Fruit fly (Drosophila melanogaster) whole organism, embryonic: ENCODE results near the gene Dh31.

Experiments
- ATbp ChIP-seq: fragments of 200-800 bp; sonication (Bioruptor generic); optimal IDR thresholded peaks from 2 replicates; lab custom pipeline; 2017; ENCODE audit warnings: missing biosample characterization, mild to moderate bottlenecking, missing genetic modification characterization, missing genetic modification reagents
- B-H1 ChIP-seq: fragments of 200-800 bp; sonication (Bioruptor generic); IDR thresholded peaks from 3 replicates; pipeline ENCODE4 v1.3.6; 2022; ENCODE audit warnings: missing biosample characterization, missing genetic modification characterization
- CG10209 ChIP-seq: fragments of 200-800 bp; sonication (Bioruptor generic); optimal IDR thresholded peaks from 3 replicates; lab custom pipeline; 2017; ENCODE audit warnings: missing biosample characterization, mild to moderate bottlenecking, missing genetic modification characterization, missing genetic modification reagents
- CG10366 ChIP-seq: fragments of 200-800 bp; sonication (Bioruptor generic); IDR thresholded peaks from 2 replicates; pipeline ENCODE4 v1.3.6; 2022; ENCODE audit warnings: missing biosample characterization, missing genetic modification characterization
- CG10543 ChIP-seq: fragments of 200-800 bp; sonication (Bioruptor generic); optimal IDR thresholded peaks from 3 replicates; lab custom pipeline; 2017; ENCODE audit warnings: missing biosample characterization, mild to moderate bottlenecking, missing genetic modification characterization, moderate library complexity
- CG10979 ChIP-seq: fragments of 200-800 bp; sonication (Bioruptor generic); optimal IDR thresholded peaks from 2 replicates; lab custom pipeline; 2018; ENCODE audit warnings: missing biosample characterization, mild to moderate bottlenecking, missing genetic modification characterization, moderate library complexity
- CG11560 ChIP-seq: fragments of 200-800 bp; sonication (Bioruptor generic); IDR thresholded peaks from 3 replicates; pipeline ENCODE4 v1.3.6; 2022; ENCODE audit warnings: missing biosample characterization, missing genetic modification characterization
- CG12659 ChIP-seq: fragments of 200-800 bp; sonication (Bioruptor generic); optimal IDR thresholded peaks from 3 replicates; lab custom pipeline; 2017; ENCODE audit warnings: mild to moderate bottlenecking, missing biosample characterization, missing genetic modification reagents, missing genetic modification characterization
- CG14667 ChIP-seq: fragments of 200-800 bp; sonication (Bioruptor generic); IDR thresholded peaks from 2 replicates; pipeline ENCODE4 v1.3.6; 2022; ENCODE audit warnings: missing biosample characterization, missing genetic modification characterization
- CG2889 ChIP-seq: fragments of 200-800 bp; sonication (Bioruptor generic); IDR thresholded peaks from 3 replicates; pipeline ENCODE4 v1.3.6; 2022; ENCODE audit warnings: missing biosample characterization, missing genetic modification characterization
- CG30431 ChIP-seq: fragments of 200-800 bp; sonication (Bioruptor generic); optimal IDR thresholded peaks from 2 replicates; lab custom pipeline; 2017; ENCODE audit warnings: missing biosample characterization, missing genetic modification characterization
- CG31441 ChIP-seq: fragments of 200-800 bp; sonication (Bioruptor generic); IDR thresholded peaks from 2 replicates; pipeline ENCODE4 v1.3.6; 2022; ENCODE audit warnings: missing biosample characterization, missing genetic modification characterization
- CG3847 ChIP-seq: fragments of 200-800 bp; sonication (Bioruptor generic); IDR thresholded peaks from 2 replicates; pipeline ENCODE4 v1.3.6; 2022; ENCODE audit warnings: missing biosample characterization, missing genetic modification characterization
- CG4328 ChIP-seq: fragments of 200-800 bp; sonication (Bioruptor generic); optimal IDR thresholded peaks from 3 replicates; lab custom pipeline; 2017; ENCODE audit warnings: missing biosample characterization, missing genetic modification reagents, missing genetic modification characterization
- CG5953 ChIP-seq: fragments of 200-800 bp; sonication (Bioruptor generic); IDR thresholded peaks from 2 replicates; pipeline ENCODE4 v1.3.6; 2022; ENCODE audit warnings: missing biosample characterization, missing genetic modification characterization
- CG6689 ChIP-seq: fragments of 200-800 bp; sonication (Bioruptor generic); IDR thresholded peaks from 2 replicates; pipeline ENCODE4 v1.3.6; 2022; ENCODE audit warnings: missing biosample characterization, missing genetic modification characterization
- CG7271 ChIP-seq: fragments of 200-800 bp; sonication (Bioruptor generic); optimal IDR thresholded peaks from 2 replicates; lab custom pipeline; 2018; ENCODE audit warnings: missing biosample characterization, mild to moderate bottlenecking, missing genetic modification characterization, moderate library complexity
- CG7928 ChIP-seq: fragments of 200-800 bp; sonication (Bioruptor generic); optimal IDR thresholded peaks from 2 replicates; lab custom pipeline; 2017; ENCODE audit warnings: missing biosample characterization, mild to moderate bottlenecking, missing genetic modification characterization
- CG7963 ChIP-seq: fragments of 200-800 bp; sonication (Bioruptor generic); IDR thresholded peaks from 3 replicates; pipeline ENCODE4 v1.3.6; 2022; ENCODE audit warnings: missing biosample characterization, missing genetic modification characterization; ENCODE audit not compliant: partially characterized antibody
- CG8359 ChIP-seq: fragments of 200-800 bp; sonication (Bioruptor generic); optimal IDR thresholded peaks from 2 replicates; lab custom pipeline; 2017; ENCODE audit warnings: missing biosample characterization, mild to moderate bottlenecking, missing genetic modification characterization, borderline replicate concordance
- Dad ChIP-seq: fragments of 200-800 bp; sonication (Bioruptor generic); optimal IDR thresholded peaks from 3 replicates; lab custom pipeline; 2016; ENCODE audit warnings: missing biosample characterization, missing genetic modification characterization
- Doc3 ChIP-seq: fragments of 200-800 bp; sonication (Bioruptor generic); IDR thresholded peaks from 3 replicates; pipeline ENCODE4 v1.3.6; 2022; ENCODE audit warnings: missing biosample characterization, missing genetic modification characterization; ENCODE audit not compliant: partially characterized antibody
- ERR ChIP-seq: fragments of 200-800 bp; sonication (Bioruptor generic); optimal IDR thresholded peaks from 2 replicates; lab custom pipeline; 2016; ENCODE audit warnings: missing biosample characterization, missing genetic modification characterization
- GATAe ChIP-seq: fragments of 200-800 bp; sonication (Bioruptor generic); conservative IDR thresholded peaks from 2 replicates; pipeline ENCODE4 v1.3.6; 2022; ENCODE audit warnings: missing biosample characterization, missing genetic modification characterization
- HLH54F ChIP-seq: fragments of 200-800 bp; sonication (Bioruptor generic); optimal IDR thresholded peaks from 3 replicates; lab custom pipeline; 2016; ENCODE audit warnings: missing biosample characterization, missing genetic modification characterization
- HmgD ChIP-seq: fragments of 200-800 bp; sonication (Bioruptor generic); optimal IDR thresholded peaks from 3 replicates; lab custom pipeline; 2016; ENCODE audit warnings: missing biosample characterization, missing genetic modification characterization
- Hmx ChIP-seq: fragments of 200-800 bp; sonication (Bioruptor generic); optimal IDR thresholded peaks from 2 replicates; lab custom pipeline; 2016; ENCODE audit warnings: missing biosample characterization, missing genetic modification characterization
- Lhr ChIP-seq: fragments of 200-800 bp; sonication (Bioruptor generic); optimal IDR thresholded peaks from 3 replicates; lab custom pipeline; 2017; ENCODE audit warnings: mild to moderate bottlenecking, missing biosample characterization, missing genetic modification reagents, missing genetic modification characterization
- Med ChIP-seq: fragments of 200-800 bp; sonication (Bioruptor generic); peaks from one replicate; lab custom pipeline; 2016; ENCODE audit warnings: missing biosample characterization, missing genetic modification characterization, mild to moderate bottlenecking, inconsistent platforms, moderate library complexity
- NFAT ChIP-seq: fragments of 200-800 bp; sonication (Bioruptor generic); IDR thresholded peaks from 2 replicates; pipeline ENCODE4 v1.3.6; 2022; ENCODE audit warnings: missing biosample characterization, missing genetic modification characterization
- Nf-YB ChIP-seq: fragments of 200-800 bp; sonication (Bioruptor generic); optimal IDR thresholded peaks from 3 replicates; lab custom pipeline; 2019; ENCODE audit warnings: missing biosample characterization, mild to moderate bottlenecking, missing genetic modification characterization, moderate library complexity
- Nf-YC ChIP-seq: fragments of 200-800 bp; optimal IDR thresholded peaks from 3 replicates; lab custom pipeline; 2019; ENCODE audit warnings: missing biosample characterization, mild to moderate bottlenecking, missing genetic modification characterization, moderate library complexity
- Sin3A ChIP-seq: fragments of >200 bp; optimal IDR thresholded peaks from 2 replicates; lab custom pipeline; 2018
- TFAM ChIP-seq: fragments of 200-800 bp; sonication (Bioruptor generic); optimal IDR thresholded peaks from 2 replicates; lab custom pipeline; 2017; ENCODE audit warnings: missing biosample characterization, missing genetic modification characterization, inconsistent platforms
- chm ChIP-seq: fragments of 200-800 bp; sonication (Bioruptor generic); IDR thresholded peaks from 2 replicates; pipeline ENCODE4 v1.3.6; 2022; ENCODE audit warnings: missing biosample characterization, missing genetic modification characterization
- ci ChIP-seq: fragments of 200-800 bp; sonication (Bioruptor generic); IDR thresholded peaks from 3 replicates; pipeline ENCODE4 v1.3.6; 2022; ENCODE audit warnings: missing biosample characterization, missing genetic modification characterization
- crc ChIP-seq: fragments of 200-800 bp; sonication (Bioruptor generic); optimal IDR thresholded peaks from 2 replicates; lab custom pipeline; 2016; ENCODE audit warnings: missing biosample characterization, missing genetic modification characterization
- dimm ChIP-seq: fragments of 200-800 bp; sonication (Bioruptor generic); IDR thresholded peaks from 2 replicates; pipeline ENCODE4 v1.3.6; 2022; ENCODE audit warnings: missing biosample characterization, missing genetic modification characterization
- emc ChIP-seq: fragments of 200-800 bp; sonication (Bioruptor generic); optimal IDR thresholded peaks from 2 replicates; lab custom pipeline; 2016; ENCODE audit warnings: missing biosample characterization, missing genetic modification characterization
- esg ChIP-seq: fragments of 200-800 bp; sonication (Bioruptor generic); conservative IDR thresholded peaks from 2 replicates; pipeline ENCODE4 v1.3.6; 2022; ENCODE audit warnings: missing biosample characterization, missing genetic modification characterization
- ewg ChIP-seq: fragments of 200-800 bp; sonication (Bioruptor generic); optimal IDR thresholded peaks from 3 replicates; lab custom pipeline; 2017; ENCODE audit warnings: mild to moderate bottlenecking, missing biosample characterization, missing genetic modification reagents, missing genetic modification characterization
- fd3F ChIP-seq: fragments of 200-800 bp; sonication (Bioruptor generic); optimal IDR thresholded peaks from 2 replicates; lab custom pipeline; 2018; ENCODE audit warnings: missing biosample characterization, mild to moderate bottlenecking, missing genetic modification characterization, moderate library complexity
- h ChIP-seq: fragments of >200 bp; optimal IDR thresholded peaks from 2 replicates; lab custom pipeline; 2017
- jigr1 ChIP-seq: fragments of 200-800 bp; sonication (Bioruptor generic); IDR thresholded peaks from 3 replicates; pipeline ENCODE4 v1.3.6; 2022; ENCODE audit warnings: missing biosample characterization, missing genetic modification characterization
- lilli ChIP-seq: fragments of 200-800 bp; sonication (Bioruptor generic); optimal IDR thresholded peaks from 3 replicates; lab custom pipeline; 2016; ENCODE audit warnings: missing biosample characterization, missing genetic modification characterization
- nerfin-2 ChIP-seq: fragments of 200-800 bp; sonication (Bioruptor generic); IDR thresholded peaks from 2 replicates; pipeline ENCODE4 v1.3.6; 2022; ENCODE audit warnings: missing biosample characterization, missing genetic modification characterization; ENCODE audit not compliant: partially characterized antibody
- pzg ChIP-seq: fragments of 200-800 bp; sonication (Bioruptor generic); optimal IDR thresholded peaks from 3 replicates; lab custom pipeline; 2018; ENCODE audit warnings: missing biosample characterization, mild to moderate bottlenecking, missing genetic modification characterization, moderate library complexity
- schlank ChIP-seq: fragments of 200-800 bp; sonication (Bioruptor generic); optimal IDR thresholded peaks from 2 replicates; lab custom pipeline; 2018; ENCODE audit warnings: missing biosample characterization, mild to moderate bottlenecking, missing genetic modification characterization
- sisA ChIP-seq: fragments of 200-800 bp; sonication (Bioruptor generic); IDR thresholded peaks from 2 replicates; pipeline ENCODE4 v1.3.6; 2022; ENCODE audit warnings: missing biosample characterization, missing genetic modification characterization
- toy ChIP-seq: fragments of 200-800 bp; sonication (Bioruptor generic); IDR thresholded peaks from 2 replicates; pipeline ENCODE4 v1.3.6; 2022; ENCODE audit warnings: missing biosample characterization, missing genetic modification characterization
- trh ChIP-seq: fragments of 200-800 bp; sonication (Bioruptor generic); optimal IDR thresholded peaks from 2 replicates; lab custom pipeline; 2016; ENCODE audit warnings: missing biosample characterization, missing genetic modification characterization
- twi ChIP-seq: fragments of 200-800 bp; optimal IDR thresholded peaks from 2 replicates; lab custom pipeline; 2019; ENCODE audit warnings: missing biosample characterization, mild to moderate bottlenecking, missing genetic modification characterization, moderate library complexity
- wor ChIP-seq: fragments of 200-800 bp; sonication (Bioruptor generic); IDR thresholded peaks from 2 replicates; pipeline ENCODE4 v1.3.6; 2022; ENCODE audit warnings: missing biosample characterization, missing genetic modification characterization

The Dh31 gene

DNA sequence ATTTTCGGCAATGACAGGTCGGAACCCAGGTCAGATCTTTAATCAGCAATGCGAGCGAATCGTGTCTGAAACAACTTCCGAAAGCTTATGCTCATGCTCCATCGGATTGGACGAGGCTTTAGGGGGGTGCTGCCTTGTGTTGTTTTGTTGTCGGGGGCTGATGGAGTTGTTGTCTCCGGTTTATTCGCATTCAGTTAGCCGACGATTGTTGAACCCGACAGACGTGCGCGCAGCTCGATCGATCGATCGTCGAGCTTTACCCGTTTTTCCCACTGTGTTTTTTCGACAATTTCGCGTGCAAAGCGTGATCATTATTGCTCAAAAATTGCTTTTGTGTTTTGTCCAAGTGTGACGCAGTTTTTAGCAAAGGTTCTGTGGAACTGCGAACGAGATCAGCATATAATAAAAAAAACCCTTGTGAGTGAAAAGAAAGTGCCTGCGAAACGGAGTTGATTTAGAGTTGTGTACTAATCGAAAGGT lies 22.3 kb upstream of the Dh31 start, which contains the start of gene CG17834 (continued):
- TF ChIP-seq CG10209 (GFP tag; lab: Kevin White, UChicago), result no peak
- TF ChIP-seq Hmx (GFP tag; lab: Kevin White, UChicago), result no peak
- no peak for TF ChIP-seq esg (GFP tag; lab: Robert Waterston, UW)
- TF ChIP-seq CG7928 (GFP tag; lab: Kevin White, UChicago), result no peak
- TF ChIP-seq CG4328, result no peak
- TF ChIP-seq Nf-YB, result no peak
- TF ChIP-seq HLH54F (GFP tag; lab: Kevin White, UChicago), result no peak
- TF ChIP-seq GATAe (GFP tag; lab: Robert Waterston, UW), result no peak
- no peak for TF ChIP-seq ATbp (GFP tag; lab: Kevin White, UChicago)
- TF ChIP-seq CG5953, result no peak
- TF ChIP-seq emc, result no peak
- TF ChIP-seq TFAM (GFP tag; lab: Kevin White, UChicago), result no peak
- TF ChIP-seq Sin3A (lab: Kevin White, UChicago), result no peak
- TF ChIP-seq Med, result peak; percentile 70
- TF ChIP-seq chm (GFP tag; lab: Robert Waterston, UW), result peak; percentile 75
- TF ChIP-seq NFAT (GFP tag; lab: Robert Waterston, UW), result peak; percentile 43; the same call in 1 of the 2 replicates
- TF ChIP-seq crc (GFP tag; lab: Kevin White, UChicago), result no peak
- TF ChIP-seq trh (GFP tag; lab: Kevin White, UChicago), result no peak
- TF ChIP-seq twi (tag; lab: Kevin White, UChicago), result no peak
- TF ChIP-seq dimm (GFP tag; lab: Robert Waterston, UW), result no peak
- no peak for TF ChIP-seq toy (GFP tag; lab: Robert Waterston, UW)
- TF ChIP-seq Doc3 (GFP tag; lab: Robert Waterston, UW), result no peak
- no peak for TF ChIP-seq h (lab: Kevin White, UChicago)
- TF ChIP-seq CG3847, result no peak
- no peak for TF ChIP-seq CG11560
- no peak for TF ChIP-seq sisA
- peak; percentile 61 for TF ChIP-seq CG10543 (GFP tag; lab: Kevin White, UChicago)
- TF ChIP-seq ci (GFP tag; lab: Robert Waterston, UW), result peak; percentile 59; the same call in 2 of the 3 replicates
- no peak for TF ChIP-seq Dad
- no peak for TF ChIP-seq nerfin-2 (GFP tag; lab: Robert Waterston, UW)
- TF ChIP-seq CG31441 (GFP tag; lab: Robert Waterston, UW), result no peak
- no peak for TF ChIP-seq CG14667
- TF ChIP-seq CG12659 (GFP tag; lab: Kevin White, UChicago), result no peak
- no peak for TF ChIP-seq CG2889 (GFP tag; lab: Robert Waterston, UW)
- no peak for TF ChIP-seq HmgD (GFP tag; lab: Kevin White, UChicago)
- no peak for TF ChIP-seq B-H1 (GFP tag; lab: Robert Waterston, UW)
- TF ChIP-seq CG7963, result no peak
- TF ChIP-seq lilli (GFP tag; lab: Kevin White, UChicago), result no peak
- no peak for TF ChIP-seq CG10979 (tag; lab: Kevin White, UChicago)
- no peak for TF ChIP-seq schlank (tag; lab: Kevin White, UChicago)
- TF ChIP-seq ERR (GFP tag; lab: Kevin White, UChicago), result no peak
- TF ChIP-seq CG10366 (GFP tag; lab: Robert Waterston, UW), result no peak
- no peak for TF ChIP-seq wor (GFP tag; lab: Robert Waterston, UW)
- no peak for TF ChIP-seq CG6689 (GFP tag; lab: Robert Waterston, UW)
- no peak for TF ChIP-seq pzg
- TF ChIP-seq CG7271 (tag; lab: Kevin White, UChicago), result no peak
- TF ChIP-seq jigr1 (GFP tag; lab: Robert Waterston, UW), result no peak
- TF ChIP-seq CG30431 (GFP tag; lab: Kevin White, UChicago), result no peak
- no peak for TF ChIP-seq fd3F (GFP tag; lab: Kevin White, UChicago)
- TF ChIP-seq Lhr, result no peak
- TF ChIP-seq Nf-YC (tag; lab: Kevin White, UChicago), result peak; percentile 77
- TF ChIP-seq ewg (GFP tag; lab: Kevin White, UChicago), result no peak
- TF ChIP-seq CG8359, result no peak
